Worm (Caenorhabditis elegans): ENCODE data around the gene pacl-1.

Gene pacl-1

ce11 chrV:16235135-16235534 is 40.1 kb downstream of the pacl-1 start, which contains the start of gene F21H7.3:
TSS of gene F21H7.3 (minus strand) at chrV:16235235.
- TF ChIP-seq ceh-58 (GFP tag; IDR thresholded peaks at IDR 0.05) (no peak), aptf-3 (GFP tag; IDR thresholded peaks at IDR 0.05) (no peak), zfh-2 (GFP tag; conservative IDR thresholded peaks at IDR 0.05) (no peak), ztf-6 (GFP tag; IDR thresholded peaks at IDR 0.05) (no peak), ztf-22 (GFP tag; optimal IDR thresholded peaks at IDR 0.05) (no peak), nhr-27 (tag; optimal IDR thresholded peaks at IDR 0.05) (no peak), dpl-1 (GFP tag; optimal IDR thresholded peaks at IDR 0.05) (no peak), unc-130 (GFP tag; optimal IDR thresholded peaks at IDR 0.05) (no peak), K11D2.4 (GFP tag; IDR thresholded peaks at IDR 0.05) (no peak), ets-4 (GFP tag; optimal IDR thresholded peaks at IDR 0.05) (no peak), hrde-1 (tag; optimal IDR thresholded peaks at IDR 0.05; ENCODE audit: borderline replicate concordance) (no peak), rcor-1 (GFP tag; IDR thresholded peaks at IDR 0.05) (no peak), athp-1 (tag; optimal IDR thresholded peaks at IDR 0.05) (no peak), F49E8.2 (tag; optimal IDR thresholded peaks at IDR 0.05; ENCODE audit: insufficient read depth) (no peak), repo-1 (tag; optimal IDR thresholded peaks at IDR 0.05) (no peak), efl-1 (GFP tag; optimal IDR thresholded peaks at IDR 0.05) (no peak), xnd-1 (tag; optimal IDR thresholded peaks at IDR 0.05) (no peak), mxl-1 (tag; optimal IDR thresholded peaks at IDR 0.05) (no peak)

- TF ChIP-seq madf-6 (GFP tag; IDR thresholded peaks at IDR 0.05), result no peak
These were observed 41.6 kb downstream of the pacl-1 start, which contains the start of gene clec-233 for ce11 chrV:16233624-16234023. TSS of gene clec-233 (plus strand) at chrV:16233924.

- no peak for TF ChIP-seq ztf-28 (GFP tag; IDR thresholded peaks at IDR 0.05)
- no peak for TF ChIP-seq madf-3 (GFP tag; IDR thresholded peaks at IDR 0.05)
- TF ChIP-seq nhr-80 (tag; optimal IDR thresholded peaks at IDR 0.05), result peak; percentile 51
These were observed 43.1 kb downstream of the pacl-1 start, which contains the start of gene gst-22 for ce11 chrV:16232180-16232579. TSS of gene gst-22 (minus strand) at chrV:16232282.

ce11 chrV:16229896-16230295 is 45.4 kb downstream of the pacl-1 start, which contains the start of the genes F21H7.2 and F21H7.12:
TSS of gene F21H7.2 (minus strand) at chrV:16229996.
TSS of gene F21H7.12 (plus strand) at chrV:16230165.
- no peak for TF ChIP-seq hmg-1.2 (GFP tag; IDR thresholded peaks at IDR 0.05)
- TF ChIP-seq ceh-58 (GFP tag; IDR thresholded peaks at IDR 0.05), result no peak
- TF ChIP-seq lin-35 (GFP tag; optimal IDR thresholded peaks at IDR 0.05), result no peak
- TF ChIP-seq hmg-20 (GFP tag; IDR thresholded peaks at IDR 0.05), result no peak
- TF ChIP-seq ztf-18 (tag; optimal IDR thresholded peaks at IDR 0.05), result no peak
- TF ChIP-seq C06A6.2 (GFP tag; conservative IDR thresholded peaks at IDR 0.05), result no peak
- TF ChIP-seq ccch-3 (GFP tag; optimal IDR thresholded peaks at IDR 0.05), result no peak
- no peak for TF ChIP-seq D2030.7 (GFP tag; IDR thresholded peaks at IDR 0.05)
- no peak for TF ChIP-seq nhr-90 (tag; optimal IDR thresholded peaks at IDR 0.05)
- TF ChIP-seq attf-5 (GFP tag; optimal IDR thresholded peaks at IDR 0.05), result no peak
- TF ChIP-seq lin-54 (GFP tag; optimal IDR thresholded peaks at IDR 0.05), result no peak
- no peak for TF ChIP-seq xnd-1 (tag; optimal IDR thresholded peaks at IDR 0.05)
- TF ChIP-seq dpff-1 (tag; optimal IDR thresholded peaks at IDR 0.05), result no peak
- no peak for TF ChIP-seq tlf-1 (GFP tag; optimal IDR thresholded peaks at IDR 0.05)
- TF ChIP-seq gei-17 (GFP tag; optimal IDR thresholded peaks at IDR 0.05), result no peak
- TF ChIP-seq lin-40 (tag; optimal IDR thresholded peaks at IDR 0.05), result no peak
- no peak for TF ChIP-seq F55B11.4 (tag; optimal IDR thresholded peaks at IDR 0.05; ENCODE audit: borderline replicate concordance, insufficient read depth)

Measured in whole organism, young adult.